Fruit fly (Drosophila melanogaster) whole organism, adult: ENCODE results near the gene CG8852.

Experiments used
- CG11617 ChIP-seq: fragments of 200-800 bp; sonication (Bioruptor generic); optimal IDR thresholded peaks from 2 replicates; lab custom pipeline; 2017; ENCODE audit warnings: mild to moderate bottlenecking, missing biosample characterization, missing genetic modification reagents, missing genetic modification characterization
- CG12768 ChIP-seq: fragments of 200-800 bp; sonication (Bioruptor generic); optimal IDR thresholded peaks from 2 replicates; lab custom pipeline; 2017; ENCODE audit warnings: missing biosample characterization, missing genetic modification characterization, mild to moderate bottlenecking, moderate library complexity, missing genetic modification reagents
- CG14711 ChIP-seq: fragments of 200-800 bp; sonication (Bioruptor generic); optimal IDR thresholded peaks from 2 replicates; lab custom pipeline; 2018; ENCODE audit warnings: missing biosample characterization, mild to moderate bottlenecking, missing genetic modification characterization, moderate library complexity
- CG1620 ChIP-seq: fragments of 200-800 bp; sonication (Bioruptor generic); optimal IDR thresholded peaks from 2 replicates; lab custom pipeline; 2016; ENCODE audit warnings: missing biosample characterization, missing genetic modification characterization
- Clk ChIP-seq: fragments of 200-800 bp; sonication (Bioruptor generic); optimal IDR thresholded peaks from 2 replicates; lab custom pipeline; 2017; ENCODE audit warnings: missing biosample characterization, missing genetic modification characterization
- Hr96 ChIP-seq: fragments of 200-800 bp; sonication (Bioruptor generic); optimal IDR thresholded peaks from 2 replicates; lab custom pipeline; 2016; ENCODE audit warnings: missing biosample characterization, missing genetic modification characterization
- Mnt ChIP-seq: fragments of 200-800 bp; sonication (Bioruptor generic); optimal IDR thresholded peaks from 2 replicates; lab custom pipeline; 2016; ENCODE audit warnings: missing biosample characterization, mild to moderate bottlenecking, missing genetic modification characterization
- bab1 ChIP-seq: fragments of 200-800 bp; sonication (Bioruptor generic); optimal IDR thresholded peaks from 3 replicates; lab custom pipeline; 2019; ENCODE audit warnings: missing biosample characterization, mild to moderate bottlenecking, missing genetic modification characterization, moderate library complexity
- cic ChIP-seq: fragments of 200-800 bp; sonication (Bioruptor generic); optimal IDR thresholded peaks from 2 replicates; lab custom pipeline; 2017; ENCODE audit warnings: missing biosample characterization, mild to moderate bottlenecking, missing genetic modification characterization, moderate library complexity
- cnc ChIP-seq, 2 experiments: fragments of >200 bp; optimal IDR thresholded peaks; 2 replicates each; lab custom pipeline; 2017
- kay ChIP-seq: fragments of 200-800 bp; sonication (Bioruptor generic); peaks from one replicate; lab custom pipeline; 2016; ENCODE audit warnings: missing biosample characterization, missing genetic modification characterization, borderline replicate concordance
- ovo ChIP-seq: fragments of 200-800 bp; sonication (Bioruptor generic); optimal IDR thresholded peaks from 2 replicates; lab custom pipeline; 2016; ENCODE audit warnings: missing biosample characterization, missing genetic modification characterization
- toe ChIP-seq: fragments of 200-800 bp; sonication (Bioruptor generic); optimal IDR thresholded peaks from 2 replicates; lab custom pipeline; 2016; ENCODE audit warnings: missing biosample characterization, missing genetic modification characterization

dm6 chr2L:3562435-3562834 lies 37.5 kb downstream of the CG8852 start:
- TF ChIP-seq ovo = no peak
- no peak for TF ChIP-seq CG11617 (GFP tag; lab: Kevin White, UChicago)
- no peak for TF ChIP-seq bab1 (GFP tag; lab: Kevin White, UChicago)
- no peak for TF ChIP-seq cnc (optimal IDR thresholded peaks at IDR 0.05; lab: Kevin White, UChicago)
- no peak for TF ChIP-seq Mnt (GFP tag; lab: Kevin White, UChicago)
- TF ChIP-seq Hr96 (GFP tag; lab: Kevin White, UChicago) = no peak
- TF ChIP-seq CG12768 (GFP tag; lab: Kevin White, UChicago) = no peak
- TF ChIP-seq Clk = no peak
- no peak for TF ChIP-seq CG14711 (tag; lab: Kevin White, UChicago)
- no peak for TF ChIP-seq toe (GFP tag; lab: Kevin White, UChicago)
- no peak for TF ChIP-seq cic (GFP tag; lab: Kevin White, UChicago)
- TF ChIP-seq kay (GFP tag; lab: Kevin White, UChicago) = no peak
- no peak for TF ChIP-seq CG1620
